Worm (Caenorhabditis elegans): ENCODE data around the gene fil-1.
"Not testable (repeated sequence)": the region's sequence is repeated elsewhere in the genome, so short reads cannot be mapped to it uniquely, and the experiment has no call there.

fil-1 gene

ce11 chrV:15036769-15037168 is 43.1 kb downstream of the fil-1 start, which contains the start of gene melo-3:
Gene melo-3 (minus strand): TSS chrV:15036869.
- not testable (repeated sequence) for TF ChIP-seq nhr-28, sptf-1, nhr-2 (tag; optimal IDR thresholded peaks at IDR 0.05)

Data from whole organism, mixed stage, embryonic.